Worm (Caenorhabditis elegans): Measurements from ENCODE around the gene gst-11.

Gene gst-11

DNA sequence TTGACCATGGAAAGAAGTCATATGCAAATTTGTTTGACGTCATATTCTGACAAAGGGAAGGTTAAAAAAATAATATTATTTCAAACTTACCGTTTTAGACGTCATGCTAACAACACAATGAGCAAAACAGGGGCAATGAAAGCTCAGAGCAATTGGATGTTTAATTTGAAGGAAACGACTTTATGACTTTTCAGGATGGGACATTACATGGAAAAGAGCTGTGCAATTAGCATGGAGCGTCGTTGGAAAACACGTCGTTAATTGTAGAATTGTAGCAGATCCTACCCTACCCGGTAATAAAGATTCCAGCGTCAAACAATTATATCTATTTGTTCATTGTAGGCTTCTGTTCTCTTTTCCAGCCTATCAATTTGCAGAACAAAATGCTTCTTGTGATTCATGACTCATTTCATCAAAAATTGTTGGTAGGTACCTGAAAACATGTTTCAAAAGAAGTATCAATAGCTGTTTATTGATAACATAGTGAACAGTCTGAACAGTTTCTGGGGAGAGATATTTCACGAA lies 40.1 kb upstream of the gst-11 start, which contains the start of gene ceh-63:
Gene ceh-63 (minus strand): TSS at position 475 of the 525 bp plus-strand sequence.
- TF ChIP-seq ztf-11 (tag; optimal IDR thresholded peaks at IDR 0.05), result no peak
- TF ChIP-seq zag-1 (tag; optimal IDR thresholded peaks at IDR 0.05), result no peak
- TF ChIP-seq sea-2 (GFP tag; optimal IDR thresholded peaks at IDR 0.05), result no peak
- no peak for TF ChIP-seq pqm-1 (tag; optimal IDR thresholded peaks at IDR 0.05)
- no peak for TF ChIP-seq elt-1 (tag; optimal IDR thresholded peaks at IDR 0.05)
- no peak for TF ChIP-seq skn-1 (tag; optimal IDR thresholded peaks at IDR 0.05)
- TF ChIP-seq nhr-28 (tag; optimal IDR thresholded peaks at IDR 0.05), result no peak
- no peak for TF ChIP-seq egl-27 (tag; optimal IDR thresholded peaks at IDR 0.05)
- no peak for TF ChIP-seq elt-2 (tag; optimal IDR thresholded peaks at IDR 0.05)
- no peak for TF ChIP-seq lin-39 (tag; optimal IDR thresholded peaks at IDR 0.05)
- TF ChIP-seq eor-1 (tag; optimal IDR thresholded peaks at IDR 0.05), result no peak
- no peak for TF ChIP-seq R02D3.7 (tag; optimal IDR thresholded peaks at IDR 0.05)

DNA sequence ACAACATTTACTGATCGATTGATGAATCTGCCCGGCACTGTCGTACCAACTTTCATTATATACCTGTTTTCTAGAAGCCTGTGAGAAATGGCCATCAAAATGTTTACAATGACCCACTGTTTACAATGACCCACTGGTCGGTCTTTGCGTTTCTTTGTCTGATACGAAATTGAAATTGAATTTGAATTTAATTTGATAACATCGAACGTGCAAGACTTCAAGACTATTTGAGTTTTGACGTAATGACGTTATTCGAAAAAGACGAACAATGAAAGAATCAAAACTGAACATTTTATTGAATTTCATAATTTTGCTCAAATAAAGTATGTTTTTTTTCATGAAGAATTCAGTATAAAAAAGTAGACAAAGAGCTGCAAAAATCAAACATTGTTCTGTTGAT lies 38.4 kb upstream of the gst-11 start, which contains the start of gene C02F12.5:
Gene C02F12.5 (minus strand): TSS at position 101 of the 400 bp plus-strand sequence.
- TF ChIP-seq elt-3 (tag; optimal IDR thresholded peaks at IDR 0.05) (no peak), lsy-12 (tag; optimal IDR thresholded peaks at IDR 0.05) (no peak), elt-2 (tag; optimal IDR thresholded peaks at IDR 0.05) (peak; percentile 33), nhr-25 (tag; optimal IDR thresholded peaks at IDR 0.05) (no peak), elt-1 (tag; optimal IDR thresholded peaks at IDR 0.05) (no peak), nhr-11 (tag; optimal IDR thresholded peaks at IDR 0.05) (no peak), eor-1 (tag; optimal IDR thresholded peaks at IDR 0.05) (no peak)

DNA sequence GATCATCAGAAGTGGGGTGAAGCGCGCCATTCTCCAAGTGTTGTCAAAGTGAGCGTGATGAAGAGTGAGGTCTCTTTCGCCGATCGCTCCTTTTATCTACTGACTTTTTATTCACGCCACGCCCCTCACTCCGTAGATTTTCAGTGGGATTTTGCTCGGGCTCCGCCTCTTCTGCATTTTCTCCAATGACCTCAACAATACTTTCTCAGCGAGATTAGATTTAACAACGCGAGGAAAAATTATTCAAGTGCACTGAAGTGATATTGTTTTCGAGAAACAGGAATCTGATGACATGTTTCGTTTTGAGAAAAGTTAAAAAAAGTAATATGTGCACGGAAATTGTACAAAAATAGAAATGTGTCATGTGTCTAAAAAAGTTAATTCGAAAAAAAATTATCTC lies 35.3 kb upstream of the gst-11 start, which contains the start of gene snet-1:
Gene snet-1 (minus strand): TSS at position 101 of the 400 bp plus-strand sequence.
- TF ChIP-seq ceh-16 (tag; optimal IDR thresholded peaks at IDR 0.05), result no peak
- no peak for TF ChIP-seq jun-1 (tag; optimal IDR thresholded peaks at IDR 0.05)
- TF ChIP-seq aly-2 (tag; optimal IDR thresholded peaks at IDR 0.05), result no peak
- no peak for TF ChIP-seq nhr-12 (tag; optimal IDR thresholded peaks at IDR 0.05)
- TF ChIP-seq nhr-237 (tag; optimal IDR thresholded peaks at IDR 0.05), result no peak
- TF ChIP-seq hmg-11 (tag; optimal IDR thresholded peaks at IDR 0.05), result no peak
- TF ChIP-seq nhr-43 (tag; optimal IDR thresholded peaks at IDR 0.05; ENCODE audit: poor library complexity, severe bottlenecking), result no peak
- TF ChIP-seq lsy-12 (tag; optimal IDR thresholded peaks at IDR 0.05), result no peak
- TF ChIP-seq ztf-11 (tag; optimal IDR thresholded peaks at IDR 0.05), result no peak
- no peak for TF ChIP-seq ZK546.5 (tag; optimal IDR thresholded peaks at IDR 0.05)

DNA sequence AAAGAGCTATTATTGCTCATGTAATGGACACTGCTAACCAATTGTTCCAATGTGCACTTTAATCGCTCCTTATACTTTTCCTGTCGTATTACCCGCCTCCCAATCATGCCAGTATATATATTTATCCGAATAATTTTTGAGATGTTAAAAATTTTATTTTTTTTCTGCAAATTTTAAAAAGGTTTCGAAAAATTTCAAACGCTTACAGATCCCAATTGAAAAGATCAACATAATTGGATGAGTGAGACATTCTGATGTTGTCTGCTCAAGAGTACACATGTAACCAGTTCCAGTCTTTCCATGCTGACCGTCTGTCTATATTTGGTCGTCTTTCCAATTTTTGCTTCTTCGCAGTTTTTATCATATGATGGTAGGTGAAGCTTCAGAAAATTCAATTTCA lies 25.6 kb upstream of the gst-11 start, which contains the start of gene R11G1.1:
Gene R11G1.1 (plus strand): TSS at position 301 of the 400 bp plus-strand sequence.
- TF ChIP-seq nhr-76 (tag; optimal IDR thresholded peaks at IDR 0.05) (no peak), snpc-4 (tag; optimal IDR thresholded peaks at IDR 0.05) (no peak), nhr-25 (tag; optimal IDR thresholded peaks at IDR 0.05) (no peak), fos-1 (tag; optimal IDR thresholded peaks at IDR 0.05) (no peak), ceh-28 (tag; optimal IDR thresholded peaks at IDR 0.05) (no peak), ama-1 (optimal IDR thresholded peaks at IDR 0.05) (no peak), elt-2 (tag; optimal IDR thresholded peaks at IDR 0.05) (no peak), elt-1 (tag; optimal IDR thresholded peaks at IDR 0.05) (no peak), aly-2 (tag; optimal IDR thresholded peaks at IDR 0.05) (no peak)

DNA sequence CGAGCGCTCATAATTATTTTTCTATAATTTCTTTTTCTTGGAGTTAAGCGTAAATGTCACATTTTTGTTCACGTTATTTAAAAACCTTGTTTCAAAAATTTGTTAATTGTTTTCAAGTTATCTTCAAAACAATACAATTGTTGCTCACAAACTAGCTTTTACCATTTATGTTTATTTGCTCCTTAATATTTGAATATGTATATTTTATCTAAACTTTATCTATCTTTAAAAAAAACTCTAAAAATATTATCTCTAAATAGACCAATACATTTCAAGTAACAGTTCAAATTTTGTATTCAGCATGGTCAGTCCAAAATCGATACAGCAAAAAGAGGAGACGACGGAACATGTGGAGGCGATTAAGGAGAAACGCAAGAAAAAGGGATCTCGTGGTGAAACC lies 22.4 kb upstream of the gst-11 start, which contains the start of gene R11G1.7:
Gene R11G1.7 (plus strand): TSS at position 301 of the 400 bp plus-strand sequence.
- no peak for TF ChIP-seq fos-1 (tag; optimal IDR thresholded peaks at IDR 0.05)
- no peak for TF ChIP-seq nhr-67 (tag; optimal IDR thresholded peaks at IDR 0.05)
- no peak for TF ChIP-seq eor-1 (tag; optimal IDR thresholded peaks at IDR 0.05)
- TF ChIP-seq sea-2 (GFP tag; optimal IDR thresholded peaks at IDR 0.05), result no peak
- TF ChIP-seq mml-1 (tag; optimal IDR thresholded peaks at IDR 0.05), result no peak
- no peak for TF ChIP-seq nhr-12 (tag; optimal IDR thresholded peaks at IDR 0.05)
- TF ChIP-seq ceh-9 (tag; optimal IDR thresholded peaks at IDR 0.05), result no peak
- no peak for TF ChIP-seq lsy-12 (tag; optimal IDR thresholded peaks at IDR 0.05)
- no peak for TF ChIP-seq unc-62 (GFP tag; optimal IDR thresholded peaks at IDR 0.05)
- TF ChIP-seq elt-3 (tag; optimal IDR thresholded peaks at IDR 0.05), result no peak
- TF ChIP-seq nhr-23 (tag; optimal IDR thresholded peaks at IDR 0.05), result no peak
- no peak for TF ChIP-seq mdl-1 (tag; optimal IDR thresholded peaks at IDR 0.05)
- no peak for TF ChIP-seq nhr-11 (tag; optimal IDR thresholded peaks at IDR 0.05)
- TF ChIP-seq zag-1 (tag; optimal IDR thresholded peaks at IDR 0.05), result no peak
- TF ChIP-seq skn-1 (tag; optimal IDR thresholded peaks at IDR 0.05), result no peak
- TF ChIP-seq egl-27 (tag; optimal IDR thresholded peaks at IDR 0.05), result no peak
